Worm (Caenorhabditis elegans) whole organism, late embryonic: ENCODE results near the gene mapk-15.

ENCODE experiments used
- C38D4.7 ChIP-seq: fragments of 200-800 bp; sonication (Bioruptor generic); optimal IDR thresholded peaks from 2 replicates; lab custom pipeline; 2018; ENCODE audit warnings: mild to moderate bottlenecking, missing genetic modification characterization, moderate library complexity, missing compliant biosample characterization
- K02D7.2 ChIP-seq: sonication (generic microtip); optimal IDR thresholded peaks from 2 replicates; lab custom pipeline; 2017; ENCODE audit warnings: mild to moderate bottlenecking, missing genetic modification characterization, missing compliant biosample characterization
- Y22D7AL.16 ChIP-seq: sonication (generic microtip); optimal IDR thresholded peaks from 2 replicates; lab custom pipeline; 2016; ENCODE audit warnings: missing genetic modification characterization, missing compliant biosample characterization
- ama-1 ChIP-seq: fragments of 150-350 bp; optimal IDR thresholded peaks from 2 replicates; lab custom pipeline; 2014
- ceh-14 ChIP-seq: sonication (generic microtip); optimal IDR thresholded peaks from 2 replicates; lab custom pipeline; 2016; ENCODE audit warnings: missing genotype, missing genetic modification characterization, missing compliant biosample characterization
- ceh-19 ChIP-seq: fragments of 200-800 bp; sonication (Bioruptor generic); optimal IDR thresholded peaks from 2 replicates; lab custom pipeline; 2018; ENCODE audit warnings: mild to moderate bottlenecking, missing genetic modification characterization, missing compliant biosample characterization
- ceh-22 ChIP-seq: sonication (generic microtip); optimal IDR thresholded peaks from 2 replicates; lab custom pipeline; 2017; ENCODE audit warnings: missing biosample characterization, missing genetic modification characterization
- ceh-24 ChIP-seq: sonication (generic microtip); optimal IDR thresholded peaks from 2 replicates; lab custom pipeline; 2016; ENCODE audit warnings: mild to moderate bottlenecking, missing genetic modification characterization, missing compliant biosample characterization
- ceh-34 ChIP-seq: sonication (generic microtip); optimal IDR thresholded peaks from 2 replicates; lab custom pipeline; 2016; ENCODE audit warnings: mild to moderate bottlenecking, missing genetic modification characterization, missing compliant biosample characterization
- dmd-4 ChIP-seq: sonication (generic microtip); optimal IDR thresholded peaks from 2 replicates; lab custom pipeline; 2016; ENCODE audit warnings: borderline replicate concordance, missing genetic modification characterization, missing compliant biosample characterization
- dve-1 ChIP-seq: sonication (generic microtip); optimal IDR thresholded peaks from 2 replicates; lab custom pipeline; 2017; ENCODE audit warnings: antibody characterized with exemption, mild to moderate bottlenecking, missing genetic modification characterization, missing compliant biosample characterization
- elt-2 ChIP-seq: sonication (generic microtip); optimal IDR thresholded peaks from 2 replicates; lab custom pipeline; 2016; ENCODE audit warnings: missing genetic modification reagents, missing genetic modification characterization, missing compliant biosample characterization
- elt-4 ChIP-seq: sonication (generic microtip); optimal IDR thresholded peaks from 2 replicates; lab custom pipeline; 2016; ENCODE audit warnings: missing genetic modification characterization, missing compliant biosample characterization
- eyg-1 ChIP-seq: sonication (generic microtip); optimal IDR thresholded peaks from 2 replicates; lab custom pipeline; 2016; ENCODE audit warnings: missing genotype, missing genetic modification characterization, missing compliant biosample characterization
- fkh-6 ChIP-seq: sonication (generic microtip); optimal IDR thresholded peaks from 2 replicates; lab custom pipeline; 2016; ENCODE audit warnings: missing genetic modification characterization, missing compliant biosample characterization
- gmeb-2 ChIP-seq: sonication (generic microtip); optimal IDR thresholded peaks from 2 replicates; lab custom pipeline; 2016; ENCODE audit warnings: missing genetic modification characterization, inconsistent platforms, missing compliant biosample characterization
- hlh-15 ChIP-seq: sonication (generic microtip); optimal IDR thresholded peaks from 2 replicates; lab custom pipeline; 2016; ENCODE audit warnings: missing genetic modification characterization, missing compliant biosample characterization
- hlh-8 ChIP-seq: sonication (generic microtip); optimal IDR thresholded peaks from 2 replicates; lab custom pipeline; 2016; ENCODE audit warnings: missing genotype, missing genetic modification characterization, missing compliant biosample characterization
- lim-6 ChIP-seq: sonication (generic microtip); optimal IDR thresholded peaks from 2 replicates; lab custom pipeline; 2016; ENCODE audit warnings: missing genetic modification characterization, missing compliant biosample characterization
- madf-2 ChIP-seq: sonication (generic microtip); optimal IDR thresholded peaks from 2 replicates; lab custom pipeline; 2017; ENCODE audit warnings: missing genetic modification characterization, missing compliant biosample characterization
- mec-3 ChIP-seq: sonication (generic microtip); optimal IDR thresholded peaks from 2 replicates; lab custom pipeline; 2016; ENCODE audit warnings: borderline replicate concordance, missing genetic modification characterization, missing compliant biosample characterization
- nfya-1 ChIP-seq: sonication (generic microtip); optimal IDR thresholded peaks from 2 replicates; lab custom pipeline; 2017; ENCODE audit warnings: missing genetic modification characterization, mild to moderate bottlenecking, missing compliant biosample characterization, antibody characterized with exemption, moderate library complexity
- npax-4 ChIP-seq: sonication (generic microtip); optimal IDR thresholded peaks from 2 replicates; lab custom pipeline; 2016; ENCODE audit warnings: missing genetic modification characterization, missing compliant biosample characterization
- pat-9 ChIP-seq: fragments of 200-800 bp; sonication (Bioruptor generic); optimal IDR thresholded peaks from 2 replicates; lab custom pipeline; 2018; ENCODE audit warnings: mild to moderate bottlenecking, missing genetic modification characterization, moderate library complexity, missing compliant biosample characterization
- pha-2 ChIP-seq: sonication (generic microtip); optimal IDR thresholded peaks from 2 replicates; lab custom pipeline; 2017; ENCODE audit warnings: mild to moderate bottlenecking, missing genetic modification characterization, missing compliant biosample characterization
- pqm-1 ChIP-seq: sonication (generic microtip); optimal IDR thresholded peaks from 2 replicates; lab custom pipeline; 2016; ENCODE audit warnings: missing genetic modification characterization, missing compliant biosample characterization
- sdc-2 ChIP-seq: sonication (generic microtip); optimal IDR thresholded peaks from 2 replicates; lab custom pipeline; 2016; ENCODE audit warnings: missing genotype, missing genetic modification characterization, missing compliant biosample characterization
- sox-2 ChIP-seq: fragments of 200-800 bp; sonication (Bioruptor generic); IDR thresholded peaks from 2 replicates; pipeline ENCODE4 v1.3.6; 2022; ENCODE audit warnings: missing genetic modification reagents, missing genetic modification characterization, missing compliant biosample characterization
- tbx-2 ChIP-seq: sonication (generic microtip); optimal IDR thresholded peaks from 2 replicates; lab custom pipeline; 2016; ENCODE audit warnings: missing genetic modification characterization, missing compliant biosample characterization
- ttx-3 ChIP-seq: sonication (generic microtip); optimal IDR thresholded peaks from 2 replicates; lab custom pipeline; 2016; ENCODE audit warnings: missing genetic modification reagents, missing genetic modification characterization, missing compliant biosample characterization
- unc-42 ChIP-seq: sonication (generic microtip); optimal IDR thresholded peaks from 2 replicates; lab custom pipeline; 2016; ENCODE audit warnings: missing genotype, missing genetic modification characterization, missing compliant biosample characterization
- unc-55 ChIP-seq: sonication (generic microtip); optimal IDR thresholded peaks from 2 replicates; lab custom pipeline; 2017; ENCODE audit warnings: missing biosample characterization, missing genetic modification reagents, missing genetic modification characterization
- unc-86 ChIP-seq: sonication (generic microtip); optimal IDR thresholded peaks from 2 replicates; lab custom pipeline; 2016; ENCODE audit warnings: missing genetic modification characterization, missing compliant biosample characterization
- ztf-16 ChIP-seq: sonication (generic microtip); optimal IDR thresholded peaks from 2 replicates; lab custom pipeline; 2017; ENCODE audit warnings: missing genetic modification characterization, missing compliant biosample characterization

mapk-15 gene

DNA sequence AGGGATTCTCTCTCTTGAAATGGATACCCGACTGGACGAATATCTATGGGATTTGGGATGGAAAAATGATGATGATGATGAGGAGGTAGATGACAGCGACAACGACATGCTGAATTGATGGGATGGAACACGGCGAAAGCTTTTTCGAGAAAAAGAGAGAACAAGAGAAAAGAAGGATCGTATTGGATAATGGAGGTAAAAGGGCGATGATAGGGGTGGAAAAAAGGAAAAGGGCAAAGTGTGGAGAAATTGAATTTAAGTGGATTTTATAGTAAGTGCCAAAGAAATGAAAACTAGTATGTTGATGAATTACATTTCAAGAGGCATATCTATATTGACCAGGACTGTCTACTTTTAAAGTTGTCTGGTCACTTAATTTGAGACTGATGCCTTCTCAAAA, 38.2 kb downstream of the mapk-15 start:
- no peak for TF ChIP-seq C38D4.7 (GFP tag; lab: Kevin White, UChicago)

DNA sequence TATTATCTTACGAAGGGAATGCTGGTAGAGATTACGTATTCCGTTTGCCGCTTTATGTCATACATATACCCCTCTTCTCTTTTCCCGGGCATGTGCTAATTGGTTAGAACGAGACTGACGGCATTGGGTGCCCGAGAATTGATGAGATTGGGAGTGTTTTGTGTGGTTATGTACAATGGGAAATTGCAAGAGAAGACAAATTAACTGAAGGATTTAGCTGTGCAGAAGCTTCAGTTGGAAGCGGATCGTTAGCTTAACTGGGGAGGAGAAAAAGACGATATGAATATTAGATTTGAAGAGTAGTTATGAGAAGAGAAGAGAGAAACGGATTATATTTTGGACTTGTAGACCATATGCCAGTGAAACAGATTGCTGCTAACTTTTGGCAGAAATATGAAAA, 42.5 kb downstream of the mapk-15 start:
- peak; percentile 54 for TF ChIP-seq unc-42 (tag; lab: Kevin White, UChicago)
- no peak for TF ChIP-seq ama-1 (lab: Kevin White, UChicago)
- TF ChIP-seq K02D7.2 (tag; lab: Kevin White, UChicago): no peak

DNA sequence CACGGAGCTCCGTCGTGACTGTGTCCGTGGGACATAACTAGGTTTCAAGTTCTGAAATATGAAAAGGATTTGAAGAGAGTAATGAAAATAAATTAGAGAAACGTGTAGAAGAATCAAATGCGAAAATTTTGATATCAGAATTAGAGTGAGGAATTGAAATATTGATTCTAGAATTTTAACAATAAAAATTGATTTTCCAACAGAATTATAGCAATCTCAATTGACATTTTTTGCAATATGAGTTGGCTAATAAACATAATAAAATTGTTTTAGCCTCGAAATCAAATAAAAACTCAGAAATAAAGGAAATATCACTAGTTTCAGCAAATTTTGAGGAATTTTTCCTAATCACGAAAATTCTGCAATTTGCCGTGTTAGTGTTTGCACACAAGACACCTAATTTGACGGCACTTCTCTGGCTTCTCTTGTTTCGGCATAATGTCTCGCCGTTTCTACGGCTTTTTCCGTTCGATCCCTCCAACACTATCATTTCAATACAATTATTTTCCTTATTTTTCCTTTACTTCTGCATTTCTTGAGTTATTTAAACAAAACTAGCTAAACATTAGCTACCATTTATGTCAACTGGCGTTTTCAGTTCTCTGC, 48.7 kb downstream of the mapk-15 start, which contains the start of gene nmt-1:
Gene nmt-1 (minus strand): TSS at position 51 of the 606 bp plus-strand sequence.
- TF ChIP-seq nfya-1 (tag; lab: Kevin White, UChicago): peak; percentile 28
- TF ChIP-seq pat-9: no peak
- TF ChIP-seq dmd-4 (tag; lab: Kevin White, UChicago): no peak
- peak; percentile 21 for TF ChIP-seq unc-55
- TF ChIP-seq gmeb-2: peak; percentile 7
- TF ChIP-seq unc-42 (tag; lab: Kevin White, UChicago): peak; percentile 42

DNA sequence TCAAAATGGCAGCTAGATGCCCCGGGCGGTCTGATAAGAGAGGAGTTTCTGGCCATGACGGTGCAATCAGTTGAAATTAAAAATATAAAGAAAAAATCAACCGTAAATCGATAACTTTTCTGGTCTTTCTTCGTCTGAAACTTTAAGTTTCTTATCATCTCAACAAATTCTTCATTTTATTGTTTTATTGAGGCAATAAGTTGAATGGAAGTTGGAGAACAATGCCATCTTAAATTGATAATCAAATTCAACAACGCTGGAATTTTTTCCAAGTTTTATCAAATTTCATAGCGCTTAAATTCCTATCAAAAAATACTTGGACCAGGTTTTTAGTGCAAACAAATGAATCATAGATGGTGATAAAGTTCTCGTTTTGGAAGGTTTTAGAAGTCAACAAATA, 49.3 kb downstream of the mapk-15 start:
- TF ChIP-seq elt-2 (tag; lab: Kevin White, UChicago) (peak; percentile 42), ceh-14 (tag; lab: Kevin White, UChicago) (no peak)

DNA sequence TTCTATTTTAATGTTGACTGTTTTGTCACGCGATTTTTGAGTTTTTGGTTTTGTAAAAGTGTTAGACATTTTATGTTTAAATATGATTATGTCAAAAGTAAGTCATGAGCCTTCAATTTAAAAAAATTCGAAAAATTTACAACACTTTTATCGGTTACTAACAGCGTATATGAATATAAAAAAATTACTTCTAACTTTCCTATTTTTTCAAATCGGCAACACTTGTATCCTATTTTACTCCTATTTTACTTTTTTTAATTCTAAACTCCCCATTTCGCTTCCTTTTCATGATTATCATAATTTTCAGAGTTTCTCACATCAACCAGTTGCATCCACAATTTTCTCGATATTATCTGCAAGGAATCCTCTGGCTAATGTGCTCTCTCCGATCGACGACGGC, 50.7 kb downstream of the mapk-15 start, which contains the start of gene kin-18:
Gene kin-18 (plus strand): TSS at position 301 of the 400 bp plus-strand sequence.
- TF ChIP-seq dmd-4 (tag; lab: Kevin White, UChicago) (no peak), unc-55 (no peak), ceh-22 (no peak), madf-2 (tag; lab: Kevin White, UChicago) (no peak), unc-86 (tag; lab: Kevin White, UChicago) (no peak), elt-4 (tag; lab: Kevin White, UChicago) (no peak), eyg-1 (tag; lab: Kevin White, UChicago) (no peak), hlh-15 (tag; lab: Kevin White, UChicago) (no peak), pha-2 (tag; lab: Kevin White, UChicago) (no peak), Y22D7AL.16 (no peak), ceh-24 (tag; lab: Kevin White, UChicago) (no peak), dve-1 (tag; lab: Kevin White, UChicago) (no peak), pat-9 (no peak), ceh-34 (tag; lab: Kevin White, UChicago) (no peak), tbx-2 (tag; lab: Kevin White, UChicago) (no peak), pqm-1 (tag; lab: Kevin White, UChicago) (no peak), ceh-19 (GFP tag; lab: Kevin White, UChicago) (no peak)

DNA sequence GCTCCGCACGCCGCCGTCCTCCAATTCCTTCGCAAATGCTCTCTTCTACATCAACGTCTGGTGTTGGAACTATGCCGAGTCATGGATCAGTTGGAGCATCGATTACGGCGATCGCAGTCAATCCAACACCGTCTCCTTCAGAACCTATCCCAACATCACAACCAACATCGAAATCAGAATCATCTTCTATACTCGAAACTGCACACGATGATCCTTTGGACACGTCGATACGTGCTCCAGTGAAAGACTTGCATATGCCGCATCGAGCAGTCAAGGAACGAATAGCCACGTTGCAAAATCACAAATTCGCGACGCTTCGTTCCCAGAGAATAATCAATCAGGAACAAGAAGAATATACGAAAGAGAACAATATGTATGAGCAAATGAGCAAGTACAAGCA, 53.3 kb downstream of the mapk-15 start:
- TF ChIP-seq sdc-2 (no peak), mec-3 (tag; lab: Kevin White, UChicago) (no peak), ztf-16 (tag; lab: Kevin White, UChicago) (no peak), fkh-6 (tag; lab: Kevin White, UChicago) (no peak), lim-6 (tag; lab: Kevin White, UChicago) (no peak), hlh-8 (tag; lab: Kevin White, UChicago) (no peak), ttx-3 (tag; lab: Kevin White, UChicago) (no peak), ceh-22 (no peak), npax-4 (no peak), Y22D7AL.16 (no peak), pqm-1 (tag; lab: Kevin White, UChicago) (no peak), sox-2 (GFP tag; lab: Robert Waterston, UW) (no peak), pha-2 (tag; lab: Kevin White, UChicago) (no peak)
